Worm (Caenorhabditis elegans) whole organism, young adult: ENCODE measurements around the gene srw-1.
"Not testable (repeated sequence)": the region's sequence is repeated elsewhere in the genome, so short reads cannot be mapped to it uniquely, and the experiment has no call there.

Source experiments
- B0336.3 ChIP-seq: fragments of 200-800 bp; sonication (Bioruptor generic); IDR thresholded peaks from 2 replicates; pipeline ENCODE4 v1.3.6; 2022; ENCODE audit warnings: missing genetic modification characterization, missing compliant biosample characterization
- aptf-2 ChIP-seq: fragments of 200-800 bp; sonication (Bioruptor generic); conservative IDR thresholded peaks from 2 replicates; pipeline ENCODE4 v1.3.6; 2022; ENCODE audit warnings: missing genetic modification reagents, missing genetic modification characterization, missing compliant biosample characterization
- cebp-2 ChIP-seq: fragments of 200-800 bp; sonication (Bioruptor generic); IDR thresholded peaks from 2 replicates; pipeline ENCODE4 v1.3.6; 2022; ENCODE audit warnings: missing genetic modification characterization, missing compliant biosample characterization
- ceh-58 ChIP-seq: fragments of 200-800 bp; sonication (Bioruptor generic); IDR thresholded peaks from 2 replicates; pipeline ENCODE4 v1.3.6; 2022; ENCODE audit warnings: missing genetic modification characterization, missing compliant biosample characterization
- ceh-79 ChIP-seq: sonication (generic microtip); optimal IDR thresholded peaks from 2 replicates; lab custom pipeline; 2017; ENCODE audit warnings: mild to moderate bottlenecking, missing genetic modification characterization, missing compliant biosample characterization
- lin-26 ChIP-seq: fragments of 200-800 bp; sonication (Bioruptor generic); IDR thresholded peaks from 2 replicates; pipeline ENCODE4 v1.3.6; 2022; ENCODE audit warnings: missing genetic modification reagents, missing genetic modification characterization, missing compliant biosample characterization
- unc-130 ChIP-seq: sonication (generic microtip); optimal IDR thresholded peaks from 2 replicates; lab custom pipeline; 2016; ENCODE audit warnings: missing genetic modification reagents, missing genetic modification characterization, missing compliant biosample characterization

ce11 chrV:15207681-15208080 lies 9.6 kb downstream of the srw-1 start, which contains the start of gene C41G6.12:
- not testable (repeated sequence) for TF ChIP-seq ceh-79 (tag; lab: Kevin White, UChicago); cebp-2 (GFP tag; lab: Robert Waterston, UW); aptf-2 (GFP tag; lab: Robert Waterston, UW); B0336.3 (GFP tag; lab: Robert Waterston, UW); unc-130; lin-26 (GFP tag; lab: Robert Waterston, UW); ceh-58 (GFP tag; lab: Robert Waterston, UW)
